Worm (Caenorhabditis elegans) whole organism, L4 larva: ENCODE measurements around the gene aptf-3.

ENCODE experiments used
- D1046.2 ChIP-seq: fragments of 200-800 bp; sonication (Bioruptor generic); IDR thresholded peaks from 2 replicates; pipeline ENCODE4 v1.3.6; 2022; ENCODE audit warnings: missing genetic modification characterization, missing compliant biosample characterization
- F10B5.3 ChIP-seq: sonication (generic microtip); optimal IDR thresholded peaks from 2 replicates; lab custom pipeline; 2016; ENCODE audit warnings: mild to moderate bottlenecking, missing genetic modification characterization, missing compliant biosample characterization
- F37D6.2 ChIP-seq: sonication (generic microtip); optimal IDR thresholded peaks from 2 replicates; lab custom pipeline; 2016; ENCODE audit warnings: mild to moderate bottlenecking, missing genetic modification characterization, missing compliant biosample characterization
- F44E2.7 ChIP-seq: fragments of 200-800 bp; sonication (Bioruptor generic); IDR thresholded peaks from 2 replicates; pipeline ENCODE4 v2.1.2; 2022; ENCODE audit warnings: missing genetic modification characterization, missing compliant biosample characterization
- T26A8.4 ChIP-seq: fragments of 200-800 bp; sonication (Bioruptor generic); IDR thresholded peaks from 2 replicates; pipeline ENCODE4 v1.3.6; 2022; ENCODE audit warnings: missing genetic modification characterization, missing compliant biosample characterization
- Y48G9A.11 ChIP-seq: fragments of 200-800 bp; sonication (Bioruptor generic); IDR thresholded peaks from 2 replicates; pipeline ENCODE4 v1.3.6; 2022; ENCODE audit warnings: missing genetic modification reagents, missing genetic modification characterization, missing compliant biosample characterization
- ZK546.5 ChIP-seq, 2 experiments: sonication (generic microtip); optimal IDR thresholded peaks; 2 replicates each; lab custom pipeline; 2017; ENCODE audit warnings: missing biosample characterization in 2 of 2, missing genetic modification characterization in 2 of 2
- aha-1 ChIP-seq: fragments of 150-350 bp; peaks from one replicate; lab custom pipeline; 2014; ENCODE audit warnings: missing biosample characterization, missing genetic modification characterization
- ceh-44 ChIP-seq: fragments of 200-800 bp; sonication (Bioruptor generic); IDR thresholded peaks from 2 replicates; pipeline ENCODE4 v1.3.6; 2022; ENCODE audit warnings: missing genetic modification reagents, missing genetic modification characterization, missing compliant biosample characterization
- ces-1 ChIP-seq: fragments of 150-350 bp; sonication (generic microtip); optimal IDR thresholded peaks from 4 replicates; lab custom pipeline; 2014; ENCODE audit warnings: missing biosample characterization, missing genetic modification reagents, missing genetic modification characterization
- daf-12 ChIP-seq: fragments of 150-350 bp; optimal IDR thresholded peaks from 2 replicates; lab custom pipeline; 2014; ENCODE audit warnings: missing biosample characterization, missing genetic modification reagents, missing genetic modification characterization
- daf-19 ChIP-seq: fragments of 200-800 bp; sonication (Bioruptor generic); conservative IDR thresholded peaks from 2 replicates; pipeline ENCODE4 v1.3.6; 2022; ENCODE audit warnings: missing genetic modification characterization, missing compliant biosample characterization
- daf-8 ChIP-seq: fragments of 200-800 bp; sonication (Bioruptor generic); IDR thresholded peaks from 2 replicates; pipeline ENCODE4 v1.3.6; 2022; ENCODE audit warnings: missing genetic modification characterization, missing compliant biosample characterization
- dmd-8 ChIP-seq: fragments of 200-800 bp; sonication (Bioruptor generic); IDR thresholded peaks from 2 replicates; pipeline ENCODE4 v1.3.6; 2022; ENCODE audit warnings: missing genetic modification characterization, missing compliant biosample characterization
- dmd-9 ChIP-seq: fragments of 200-800 bp; sonication (Bioruptor generic); IDR thresholded peaks from 2 replicates; pipeline ENCODE4 v1.3.6; 2022; ENCODE audit warnings: missing genetic modification reagents, missing genetic modification characterization, missing compliant biosample characterization
- dpl-1 ChIP-seq: fragments of 150-350 bp; optimal IDR thresholded peaks from 2 replicates; lab custom pipeline; 2014; ENCODE audit warnings: missing biosample characterization, missing genetic modification reagents, missing genetic modification characterization
- egl-27 ChIP-seq: sonication (generic microtip); optimal IDR thresholded peaks from 3 replicates; lab custom pipeline; 2017; ENCODE audit warnings: missing biosample characterization, missing genetic modification reagents, missing genetic modification characterization
- fos-1 ChIP-seq: fragments of 150-350 bp; optimal IDR thresholded peaks from 2 replicates; lab custom pipeline; 2014; ENCODE audit warnings: missing biosample characterization, missing genetic modification characterization
- hif-1 ChIP-seq, 2 experiments: sonication (generic microtip); optimal IDR thresholded peaks; 2 replicates each; lab custom pipeline; 2016 to 2017; ENCODE audit warnings: missing compliant biosample characterization in 2 of 2, missing genetic modification characterization in 2 of 2, missing genetic modification reagents in 2 of 2, missing genotype in 2 of 2, mild to moderate bottlenecking in 1 of 2
- hlh-11 ChIP-seq: fragments of 200-800 bp; sonication (Bioruptor generic); optimal IDR thresholded peaks from 2 replicates; lab custom pipeline; 2018; ENCODE audit warnings: mild to moderate bottlenecking, missing genetic modification characterization, missing compliant biosample characterization
- hmg-1.1 ChIP-seq: fragments of 200-800 bp; sonication (Bioruptor generic); IDR thresholded peaks from 2 replicates; pipeline ENCODE4 v1.3.6; 2022; ENCODE audit warnings: missing genetic modification reagents, missing genetic modification characterization, missing compliant biosample characterization
- lim-7 ChIP-seq: fragments of 200-800 bp; sonication (Bioruptor generic); IDR thresholded peaks from 2 replicates; pipeline ENCODE4 v1.3.6; 2022; ENCODE audit warnings: missing genetic modification characterization, missing compliant biosample characterization
- lin-1 ChIP-seq: fragments of 200-800 bp; sonication (Bioruptor generic); IDR thresholded peaks from 2 replicates; pipeline ENCODE4 v1.3.6; 2022; ENCODE audit warnings: missing genetic modification reagents, missing genetic modification characterization, missing compliant biosample characterization
- lin-15B ChIP-seq: fragments of 150-350 bp; sonication (generic microtip); optimal IDR thresholded peaks from 3 replicates; lab custom pipeline; 2014; ENCODE audit warnings: missing biosample characterization, missing genetic modification characterization
- lin-38 ChIP-seq: fragments of 200-800 bp; sonication (Bioruptor generic); IDR thresholded peaks from 2 replicates; pipeline ENCODE4 v1.3.6; 2022; ENCODE audit warnings: missing genetic modification reagents, missing genetic modification characterization, missing compliant biosample characterization
- lin-39 ChIP-seq: fragments of 150-350 bp; optimal IDR thresholded peaks from 2 replicates; lab custom pipeline; 2014; ENCODE audit warnings: missing biosample characterization, missing genetic modification reagents, missing genetic modification characterization
- lir-3 ChIP-seq: sonication (generic microtip); optimal IDR thresholded peaks from 2 replicates; lab custom pipeline; 2016; ENCODE audit warnings: mild to moderate bottlenecking, missing genetic modification characterization, missing compliant biosample characterization
- lsy-2 ChIP-seq, 2 experiments: fragments of 150-350 bp in 1 of 2; sonication (generic microtip) in 1 of 2; optimal IDR thresholded peaks; 2 replicates each; lab custom pipeline; 2014 to 2017; ENCODE audit warnings: missing biosample characterization in 2 of 2, missing genetic modification characterization in 2 of 2
- madf-9 ChIP-seq: fragments of 200-800 bp; sonication (Bioruptor generic); conservative IDR thresholded peaks from 2 replicates; pipeline ENCODE4 v1.3.6; 2022; ENCODE audit warnings: missing genetic modification reagents, missing genetic modification characterization, missing compliant biosample characterization
- mep-1 ChIP-seq: fragments of 150-350 bp; sonication (generic microtip); optimal IDR thresholded peaks from 3 replicates; lab custom pipeline; 2014; ENCODE audit warnings: missing biosample characterization, missing genetic modification characterization
- mes-2 ChIP-seq: sonication (generic microtip); optimal IDR thresholded peaks from 2 replicates; lab custom pipeline; 2016; ENCODE audit warnings: missing genotype, mild to moderate bottlenecking, missing genetic modification characterization, missing compliant biosample characterization; ENCODE audit not compliant: poor library complexity, severe bottlenecking
- mxl-2 ChIP-seq: fragments of 200-800 bp; sonication (Bioruptor generic); conservative IDR thresholded peaks from 2 replicates; pipeline ENCODE4 v1.3.6; 2022; ENCODE audit warnings: missing genetic modification reagents, missing genetic modification characterization, missing compliant biosample characterization
- nhr-11 ChIP-seq: fragments of 150-350 bp; optimal IDR thresholded peaks from 2 replicates; lab custom pipeline; 2014; ENCODE audit warnings: missing biosample characterization, missing genetic modification characterization
- nhr-237 ChIP-seq: sonication (generic microtip); optimal IDR thresholded peaks from 2 replicates; lab custom pipeline; 2017; ENCODE audit warnings: missing biosample characterization, missing genetic modification characterization
- nhr-41 ChIP-seq: fragments of 200-800 bp; sonication (Bioruptor generic); IDR thresholded peaks from 2 replicates; pipeline ENCODE4 v1.3.6; 2022; ENCODE audit warnings: missing genetic modification reagents, missing genetic modification characterization, missing compliant biosample characterization
- nhr-48 ChIP-seq: sonication (generic microtip); optimal IDR thresholded peaks from 2 replicates; lab custom pipeline; 2016; ENCODE audit warnings: mild to moderate bottlenecking, missing genetic modification characterization, missing compliant biosample characterization
- nhr-76 ChIP-seq: fragments of 150-350 bp; optimal IDR thresholded peaks from 2 replicates; lab custom pipeline; 2014; ENCODE audit warnings: missing biosample characterization, missing genetic modification characterization
- nhr-77 ChIP-seq: fragments of 150-350 bp; optimal IDR thresholded peaks from 2 replicates; lab custom pipeline; 2014; ENCODE audit warnings: missing biosample characterization, missing genetic modification characterization
- pqm-1 ChIP-seq: sonication (generic microtip); optimal IDR thresholded peaks from 2 replicates; lab custom pipeline; 2017; ENCODE audit warnings: missing biosample characterization, missing genetic modification characterization
- rbr-2 ChIP-seq: sonication (generic microtip); optimal IDR thresholded peaks from 2 replicates; lab custom pipeline; 2016; ENCODE audit warnings: missing genotype, missing genetic modification characterization, missing compliant biosample characterization
- saeg-2 ChIP-seq: fragments of 200-800 bp; sonication (Bioruptor generic); IDR thresholded peaks from 2 replicates; pipeline ENCODE4 v1.3.6; 2022; ENCODE audit warnings: missing genetic modification reagents, missing genetic modification characterization, missing compliant biosample characterization
- set-16 ChIP-seq: fragments of 200-800 bp; sonication (Bioruptor generic); IDR thresholded peaks from 2 replicates; pipeline ENCODE4 v1.3.6; 2022; ENCODE audit warnings: missing genetic modification reagents, missing genetic modification characterization, missing compliant biosample characterization
- skn-1 ChIP-seq: fragments of 150-350 bp; optimal IDR thresholded peaks from 2 replicates; lab custom pipeline; 2014; ENCODE audit warnings: missing biosample characterization, missing genetic modification characterization
- spr-1 ChIP-seq: sonication (generic microtip); optimal IDR thresholded peaks from 2 replicates; lab custom pipeline; 2016; ENCODE audit warnings: mild to moderate bottlenecking, missing genetic modification characterization, missing compliant biosample characterization
- spr-3 ChIP-seq: fragments of 200-800 bp; sonication (Bioruptor generic); optimal IDR thresholded peaks from 2 replicates; lab custom pipeline; 2018; ENCODE audit warnings: mild to moderate bottlenecking, missing genetic modification characterization, missing compliant biosample characterization
- unc-130 ChIP-seq: sonication (generic microtip); optimal IDR thresholded peaks from 2 replicates; lab custom pipeline; 2016; ENCODE audit warnings: missing genetic modification reagents, missing genetic modification characterization, missing compliant biosample characterization
- vab-7 ChIP-seq: fragments of 200-800 bp; sonication (Bioruptor generic); IDR thresholded peaks from 2 replicates; pipeline ENCODE4 v1.3.6; 2022; ENCODE audit warnings: missing genetic modification reagents, missing genetic modification characterization, missing compliant biosample characterization
- zag-1 ChIP-seq: fragments of 150-350 bp; optimal IDR thresholded peaks from 2 replicates; lab custom pipeline; 2014; ENCODE audit warnings: missing biosample characterization, missing genetic modification characterization
- zfp-3 ChIP-seq: fragments of 200-800 bp; sonication (Bioruptor generic); conservative IDR thresholded peaks from 2 replicates; pipeline ENCODE4 v1.3.6; 2022; ENCODE audit warnings: missing genetic modification reagents, missing genetic modification characterization, missing compliant biosample characterization
- zip-11 ChIP-seq: fragments of 200-800 bp; sonication (Bioruptor generic); IDR thresholded peaks from 2 replicates; pipeline ENCODE4 v1.3.6; 2022; ENCODE audit warnings: missing genetic modification characterization, missing compliant biosample characterization
- ztf-11 ChIP-seq: fragments of 150-350 bp; optimal IDR thresholded peaks from 2 replicates; lab custom pipeline; 2014; ENCODE audit warnings: missing biosample characterization, missing genetic modification characterization

aptf-3 gene

DNA sequence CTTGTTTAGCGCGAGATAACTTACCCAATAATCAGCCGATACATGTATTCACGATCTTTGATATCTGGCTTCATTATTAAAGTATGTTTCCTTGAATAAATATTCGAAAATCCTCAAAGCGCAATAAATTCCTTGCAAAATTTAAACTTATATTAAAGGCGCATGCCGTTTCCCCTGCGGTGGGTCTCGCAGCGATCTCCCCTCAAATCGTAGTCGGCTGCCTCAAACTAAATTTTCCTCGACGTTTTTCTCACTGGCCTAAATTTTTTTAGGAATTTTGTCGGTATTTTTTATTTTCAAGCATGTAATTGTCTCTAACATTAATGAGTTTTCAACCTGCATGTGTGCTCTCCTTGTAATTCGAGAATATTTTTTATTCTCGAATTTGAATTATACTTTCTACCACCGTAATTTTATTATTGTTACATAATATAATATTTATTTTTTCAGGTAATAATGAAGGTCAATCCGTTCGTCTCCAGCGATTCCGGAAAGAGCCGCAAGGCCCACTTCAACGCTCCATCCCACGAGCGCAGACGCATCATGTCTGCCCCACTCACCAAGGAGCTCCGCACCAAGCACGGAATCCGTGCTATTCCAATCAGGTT is 8.5 kb downstream of the aptf-3 start, which contains the start of the genes cpf-1 and rpl-26 (continued):
- TF ChIP-seq lin-15B = no peak
- TF ChIP-seq nhr-41 (GFP tag; lab: Robert Waterston, UW) = no peak
- no peak for TF ChIP-seq mxl-2 (GFP tag; lab: Robert Waterston, UW)
- TF ChIP-seq saeg-2 (GFP tag; lab: Robert Waterston, UW) = no peak
- TF ChIP-seq lin-39 (tag; lab: Kevin White, UChicago) = no peak
- TF ChIP-seq mes-2 (tag; lab: Kevin White, UChicago) = peak; percentile 78
- TF ChIP-seq spr-3 (GFP tag; lab: Kevin White, UChicago) = no peak
- TF ChIP-seq mep-1 (tag; lab: Kevin White, UChicago) = no peak
- TF ChIP-seq lin-38 = peak; percentile 63
- no peak for TF ChIP-seq spr-1
- peak; percentile 61 for TF ChIP-seq aha-1 (tag; lab: Kevin White, UChicago)
- no peak for TF ChIP-seq skn-1 (tag; lab: Kevin White, UChicago)
- TF ChIP-seq lim-7 = no peak
- TF ChIP-seq zfp-3 (GFP tag; lab: Robert Waterston, UW) = no peak
- no peak for TF ChIP-seq daf-8 (GFP tag; lab: Robert Waterston, UW)
- TF ChIP-seq lir-3 = no peak
- TF ChIP-seq egl-27 (tag; lab: Kevin White, UChicago) = no peak
- peak; percentile 28 for TF ChIP-seq hlh-11
- peak; percentile 23 for TF ChIP-seq nhr-11
- TF ChIP-seq lin-1 (GFP tag; lab: Robert Waterston, UW) = no peak
- no peak for TF ChIP-seq unc-130 (GFP tag; lab: Kevin White, UChicago)
- no peak for TF ChIP-seq F10B5.3 (tag; lab: Kevin White, UChicago)
- no peak for TF ChIP-seq dmd-9 (GFP tag; lab: Robert Waterston, UW)
- no peak for TF ChIP-seq daf-12 (tag; lab: Kevin White, UChicago)
- no peak for TF ChIP-seq zag-1 (tag; lab: Kevin White, UChicago)
- no peak for TF ChIP-seq fos-1 (tag; lab: Kevin White, UChicago)
- TF ChIP-seq Y48G9A.11 (GFP tag; lab: Robert Waterston, UW) = no peak
- TF ChIP-seq ZK546.5 (tag; optimal IDR thresholded peaks at IDR 0.05; lab: Kevin White, UChicago) = no peak
- peak; percentile 70 for TF ChIP-seq dpl-1 (GFP tag; lab: Kevin White, UChicago)
- peak; percentile 57 for TF ChIP-seq nhr-77 (tag; lab: Kevin White, UChicago)
- no peak for TF ChIP-seq nhr-48 (tag; lab: Kevin White, UChicago)
- TF ChIP-seq dmd-8 = no peak
- no peak for TF ChIP-seq ztf-11 (tag; lab: Kevin White, UChicago)
- no peak for TF ChIP-seq set-16 (GFP tag; lab: Robert Waterston, UW)
- TF ChIP-seq F37D6.2 (tag; lab: Kevin White, UChicago) = no peak
- TF ChIP-seq ces-1 (GFP tag; lab: Kevin White, UChicago) = no peak
- TF ChIP-seq daf-19 = no peak
- TF ChIP-seq rbr-2 (tag; lab: Kevin White, UChicago) = peak; percentile 32
- no peak for TF ChIP-seq F44E2.7 (GFP tag; lab: Robert Waterston, UW)
- no peak for TF ChIP-seq madf-9 (GFP tag; lab: Robert Waterston, UW)
- TF ChIP-seq D1046.2 (GFP tag; lab: Robert Waterston, UW) = no peak
- TF ChIP-seq zip-11 = no peak
- TF ChIP-seq nhr-237 (tag; lab: Kevin White, UChicago) = no peak
- TF ChIP-seq pqm-1 (tag; lab: Kevin White, UChicago) = no peak
- TF ChIP-seq hmg-1.1 (GFP tag; lab: Robert Waterston, UW) = 0 out of 2 replicates have a peak, but pooled peaks have one; percentile 21
- TF ChIP-seq lsy-2 (tag; optimal IDR thresholded peaks at IDR 0.05; lab: Kevin White, UChicago) = peak in 1 of 2 experiments; percentile 89
- no peak for TF ChIP-seq hif-1 (tag; optimal IDR thresholded peaks at IDR 0.05; lab: Kevin White, UChicago)
- no peak for TF ChIP-seq vab-7 (GFP tag; lab: Robert Waterston, UW)
- no peak for TF ChIP-seq ceh-44 (GFP tag; lab: Robert Waterston, UW)
- TF ChIP-seq nhr-76 (tag; lab: Kevin White, UChicago) = no peak
- TF ChIP-seq T26A8.4 (GFP tag; lab: Robert Waterston, UW) = 0 out of 2 replicates have a peak, but pooled peaks have one; percentile 11
